Worm (Caenorhabditis elegans) whole organism, midembryonic: ENCODE results near the gene Y7A5A.24.

Source experiments
- T22C8.4 ChIP-seq: fragments of 200-800 bp; sonication (Bioruptor generic); IDR thresholded peaks from 2 replicates; pipeline ENCODE4 v1.3.6; 2022; ENCODE audit warnings: missing genetic modification characterization, missing compliant biosample characterization
- cog-1 ChIP-seq: sonication (generic microtip); optimal IDR thresholded peaks from 2 replicates; lab custom pipeline; 2016; ENCODE audit warnings: missing genetic modification characterization, missing compliant biosample characterization
- flt-1 ChIP-seq: fragments of 200-800 bp; sonication (Bioruptor generic); IDR thresholded peaks from 2 replicates; pipeline ENCODE4 v1.3.6; 2022; ENCODE audit warnings: missing genetic modification characterization, missing compliant biosample characterization
- klf-2 ChIP-seq: fragments of 200-800 bp; sonication (Bioruptor generic); conservative IDR thresholded peaks from 2 replicates; pipeline ENCODE4 v1.3.6; 2022; ENCODE audit warnings: missing genetic modification reagents, missing genetic modification characterization, missing compliant biosample characterization
- med-1 ChIP-seq: sonication (generic microtip); optimal IDR thresholded peaks from 2 replicates; lab custom pipeline; 2017; ENCODE audit warnings: missing genetic modification characterization, mild to moderate bottlenecking, missing compliant biosample characterization, antibody characterized with exemption, missing genetic modification reagents; ENCODE audit not compliant: insufficient read depth
- ref-1 ChIP-seq: fragments of 200-800 bp; sonication (Bioruptor generic); conservative IDR thresholded peaks from 2 replicates; pipeline ENCODE4 v1.3.6; 2022; ENCODE audit warnings: missing genetic modification reagents, missing genetic modification characterization, missing compliant biosample characterization
- tab-1 ChIP-seq: fragments of 200-800 bp; sonication (Bioruptor generic); IDR thresholded peaks from 2 replicates; pipeline ENCODE4 v1.3.6; 2022; ENCODE audit warnings: missing genetic modification characterization, missing compliant biosample characterization
- ztf-23 ChIP-seq: fragments of 200-800 bp; sonication (Bioruptor generic); IDR thresholded peaks from 2 replicates; pipeline ENCODE4 v1.3.6; 2022; ENCODE audit warnings: missing genetic modification reagents, missing genetic modification characterization, missing compliant biosample characterization
- ztf-29 ChIP-seq: fragments of 200-800 bp; sonication (Bioruptor generic); IDR thresholded peaks from 2 replicates; pipeline ENCODE4 v1.3.6; 2022; ENCODE audit warnings: missing genetic modification reagents, missing genetic modification characterization, missing compliant biosample characterization

- TF ChIP-seq T22C8.4 (GFP tag; lab: Robert Waterston, UW) (no peak), ztf-23 (GFP tag; lab: Robert Waterston, UW) (no peak), ztf-29 (GFP tag; lab: Robert Waterston, UW) (no peak), tab-1 (GFP tag; lab: Robert Waterston, UW) (no peak), med-1 (no peak), flt-1 (GFP tag; lab: Robert Waterston, UW) (no peak), klf-2 (GFP tag; lab: Robert Waterston, UW) (no peak), cog-1 (no peak), ref-1 (no peak)
Measured at ce11 chrX:15828059-15828458, 46.1 kb upstream of the Y7A5A.24 start, which contains the start of gene Y7A5A.20.
